Fruit fly (Drosophila melanogaster) whole organism, embryonic: Measurements from ENCODE around the gene pkaap.
A peak's percentile ranks its signal among the peaks of the same experiment; 100 is the strongest.

Source experiments
- Ada2b ChIP-seq: fragments of 200-800 bp; sonication (Bioruptor generic); IDR thresholded peaks from 2 replicates; pipeline ENCODE4 v1.3.6; 2022; ENCODE audit warnings: missing biosample characterization, missing genetic modification characterization
- Adf1 ChIP-seq: fragments of 200-800 bp; sonication (Bioruptor generic); IDR thresholded peaks from 2 replicates; pipeline ENCODE4 v1.3.6; 2022; ENCODE audit warnings: missing biosample characterization, missing genetic modification characterization
- CG10431 ChIP-seq: fragments of 200-800 bp; sonication (Bioruptor generic); optimal IDR thresholded peaks from 3 replicates; lab custom pipeline; 2018; ENCODE audit warnings: missing biosample characterization, mild to moderate bottlenecking, missing genetic modification characterization
- CG13296 ChIP-seq: fragments of 200-800 bp; sonication (Bioruptor generic); optimal IDR thresholded peaks from 3 replicates; lab custom pipeline; 2018; ENCODE audit warnings: missing biosample characterization, mild to moderate bottlenecking, missing genetic modification characterization
- CG13624 ChIP-seq: fragments of 200-800 bp; sonication (Bioruptor generic); optimal IDR thresholded peaks from 2 replicates; lab custom pipeline; 2016; ENCODE audit warnings: missing biosample characterization, missing genetic modification characterization
- CG15514 ChIP-seq: fragments of 200-800 bp; sonication (Bioruptor generic); optimal IDR thresholded peaks from 3 replicates; lab custom pipeline; 2017; ENCODE audit warnings: missing biosample characterization, missing genetic modification characterization, mild to moderate bottlenecking, moderate library complexity, missing genetic modification reagents
- CG16779 ChIP-seq: fragments of 200-800 bp; sonication (Bioruptor generic); IDR thresholded peaks from 2 replicates; pipeline ENCODE4 v1.3.6; 2022; ENCODE audit warnings: missing biosample characterization, missing genetic modification characterization
- CG16815 ChIP-seq: fragments of 200-800 bp; sonication (Bioruptor generic); optimal IDR thresholded peaks from 3 replicates; lab custom pipeline; 2017; ENCODE audit warnings: missing biosample characterization, mild to moderate bottlenecking, missing genetic modification characterization
- CG18011 ChIP-seq: fragments of 200-800 bp; sonication (Bioruptor generic); optimal IDR thresholded peaks from 2 replicates; lab custom pipeline; 2017; ENCODE audit warnings: missing biosample characterization, missing genetic modification characterization, mild to moderate bottlenecking, moderate library complexity, missing genotype
- CG2875 ChIP-seq: fragments of 200-800 bp; sonication (Bioruptor generic); optimal IDR thresholded peaks from 2 replicates; lab custom pipeline; 2017; ENCODE audit warnings: missing biosample characterization, mild to moderate bottlenecking, missing genetic modification characterization, missing genetic modification reagents
- CG30431 ChIP-seq: fragments of 200-800 bp; sonication (Bioruptor generic); optimal IDR thresholded peaks from 2 replicates; lab custom pipeline; 2017; ENCODE audit warnings: missing biosample characterization, missing genetic modification characterization
- CG3407 ChIP-seq: fragments of 200-800 bp; sonication (Bioruptor generic); optimal IDR thresholded peaks from 2 replicates; lab custom pipeline; 2018; ENCODE audit warnings: missing biosample characterization, mild to moderate bottlenecking, missing genetic modification characterization
- CG34422 ChIP-seq: fragments of 200-800 bp; sonication (Bioruptor generic); IDR thresholded peaks from 3 replicates; pipeline ENCODE4 v1.3.6; 2022; ENCODE audit warnings: missing biosample characterization, missing genetic modification characterization
- CG3726 ChIP-seq: fragments of 200-800 bp; sonication (Bioruptor generic); IDR thresholded peaks from 3 replicates; pipeline ENCODE4, ENCODE4 v1.3.6; 2022; ENCODE audit warnings: missing biosample characterization, missing genetic modification characterization
- CG4360 ChIP-seq: fragments of 200-800 bp; sonication (Bioruptor generic); IDR thresholded peaks from 2 replicates; pipeline ENCODE4 v1.3.6; 2022; ENCODE audit warnings: missing biosample characterization, missing genetic modification characterization
- CG7963 ChIP-seq: fragments of 200-800 bp; sonication (Bioruptor generic); IDR thresholded peaks from 3 replicates; pipeline ENCODE4 v1.3.6; 2022; ENCODE audit warnings: missing biosample characterization, missing genetic modification characterization; ENCODE audit not compliant: partially characterized antibody
- CG9817 ChIP-seq: fragments of 200-800 bp; sonication (Bioruptor generic); optimal IDR thresholded peaks from 2 replicates; lab custom pipeline; 2018; ENCODE audit warnings: missing biosample characterization, mild to moderate bottlenecking, missing genetic modification characterization, moderate library complexity
- H2.0 ChIP-seq: fragments of 200-800 bp; sonication (Bioruptor generic); IDR thresholded peaks from 2 replicates; pipeline ENCODE4 v1.3.6; 2022; ENCODE audit warnings: missing biosample characterization, missing genetic modification characterization
- HLH3B ChIP-seq: fragments of 200-800 bp; sonication (Bioruptor generic); IDR thresholded peaks from 2 replicates; pipeline ENCODE4 v1.3.6; 2022; ENCODE audit warnings: missing biosample characterization, missing genetic modification characterization
- Hr39 ChIP-seq: fragments of >200 bp; optimal IDR thresholded peaks from 2 replicates; lab custom pipeline; 2017
- Lim3 ChIP-seq: fragments of 200-800 bp; sonication (Bioruptor generic); IDR thresholded peaks from 2 replicates; pipeline ENCODE4 v1.3.6; 2022; ENCODE audit warnings: missing biosample characterization, missing genetic modification characterization
- Pdp1 ChIP-seq, 2 experiments: fragments of 200-800 bp; sonication (Bioruptor generic); optimal IDR thresholded peaks; 3 replicates each; lab custom pipeline; 2016; ENCODE audit warnings: missing biosample characterization in 2 of 2, missing genetic modification characterization in 2 of 2, mild to moderate bottlenecking in 1 of 2, moderate library complexity in 1 of 2
- Sox100B ChIP-seq: fragments of 200-800 bp; sonication (Bioruptor generic); optimal IDR thresholded peaks from 3 replicates; lab custom pipeline; 2018; ENCODE audit warnings: missing biosample characterization, mild to moderate bottlenecking, missing genetic modification characterization
- Vsx1 ChIP-seq: fragments of 200-800 bp; sonication (Bioruptor generic); optimal IDR thresholded peaks from 2 replicates; lab custom pipeline; 2017; ENCODE audit warnings: missing biosample characterization, mild to moderate bottlenecking, missing genetic modification characterization, missing genetic modification reagents
- ap ChIP-seq: fragments of 200-800 bp; sonication (Bioruptor generic); IDR thresholded peaks from 2 replicates; pipeline ENCODE4 v1.3.6; 2022; ENCODE audit warnings: missing biosample characterization, missing genetic modification characterization
- cg ChIP-seq: fragments of 200-800 bp; sonication (Bioruptor generic); optimal IDR thresholded peaks from 3 replicates; lab custom pipeline; 2019; ENCODE audit warnings: missing biosample characterization, mild to moderate bottlenecking, missing genetic modification characterization, moderate library complexity
- chinmo ChIP-seq: fragments of 200-800 bp; sonication (Bioruptor generic); IDR thresholded peaks from 4 replicates; pipeline ENCODE4 v1.3.6; 2022; ENCODE audit warnings: missing biosample characterization, missing genetic modification characterization; ENCODE audit not compliant: partially characterized antibody
- croc ChIP-seq: fragments of 200-800 bp; sonication (Bioruptor generic); conservative IDR thresholded peaks from 3 replicates; pipeline ENCODE4 v1.3.6; 2022; ENCODE audit warnings: missing biosample characterization, missing genetic modification characterization
- crp ChIP-seq, 2 experiments: fragments of 200-800 bp; sonication (Bioruptor generic); optimal IDR thresholded peaks; 2 replicates in 1 of 2; 3 replicates in 1 of 2; lab custom pipeline; 2017; ENCODE audit warnings: missing biosample characterization in 2 of 2, missing genetic modification characterization in 2 of 2, mild to moderate bottlenecking in 1 of 2, moderate library complexity in 1 of 2
- dmrt11E ChIP-seq: fragments of 200-800 bp; sonication (Bioruptor generic); optimal IDR thresholded peaks from 3 replicates; lab custom pipeline; 2018; ENCODE audit warnings: missing biosample characterization, mild to moderate bottlenecking, missing genetic modification characterization, moderate library complexity
- kni ChIP-seq: fragments of 200-800 bp; sonication (Bioruptor generic); optimal IDR thresholded peaks from 3 replicates; lab custom pipeline; 2017; ENCODE audit warnings: mild to moderate bottlenecking, missing biosample characterization, missing genetic modification reagents, missing genetic modification characterization
- lbe ChIP-seq: fragments of 200-800 bp; sonication (Bioruptor generic); optimal IDR thresholded peaks from 2 replicates; lab custom pipeline; 2016; ENCODE audit warnings: missing biosample characterization, mild to moderate bottlenecking, missing genetic modification characterization
- lov ChIP-seq, 2 experiments: fragments of 200-800 bp in 1 of 2; fragments of >200 bp in 1 of 2; sonication (Bioruptor generic) in 1 of 2; IDR thresholded peaks in 1 of 2; optimal IDR thresholded peaks in 1 of 2; 2 replicates in 1 of 2; 3 replicates in 1 of 2; pipeline versions ENCODE4 v1.3.6 to Lab custom; 2017 to 2022; ENCODE audit warnings: missing biosample characterization in 1 of 2, missing genetic modification characterization in 1 of 2
- nerfin-1 ChIP-seq: fragments of 200-800 bp; sonication (Bioruptor generic); optimal IDR thresholded peaks from 3 replicates; lab custom pipeline; 2019; ENCODE audit warnings: missing biosample characterization, mild to moderate bottlenecking, missing genetic modification characterization, moderate library complexity
- onecut ChIP-seq: fragments of 200-800 bp; sonication (Bioruptor generic); IDR thresholded peaks from 2 replicates; pipeline ENCODE4 v1.3.6; 2022; ENCODE audit warnings: missing biosample characterization, missing genetic modification characterization
- pfk ChIP-seq: fragments of 200-800 bp; sonication (Bioruptor generic); optimal IDR thresholded peaks from 2 replicates; lab custom pipeline; 2018; ENCODE audit warnings: missing biosample characterization, mild to moderate bottlenecking, missing genetic modification characterization, moderate library complexity
- pzg ChIP-seq: fragments of 200-800 bp; sonication (Bioruptor generic); optimal IDR thresholded peaks from 3 replicates; lab custom pipeline; 2018; ENCODE audit warnings: missing biosample characterization, mild to moderate bottlenecking, missing genetic modification characterization, moderate library complexity
- rib ChIP-seq: fragments of 200-800 bp; sonication (Bioruptor generic); IDR thresholded peaks from 2 replicates; pipeline ENCODE4 v1.3.6; 2022; ENCODE audit warnings: missing biosample characterization, missing genetic modification characterization
- sens ChIP-seq: fragments of 200-800 bp; sonication (Bioruptor generic); peaks from one replicate; lab custom pipeline; 2016; ENCODE audit warnings: missing biosample characterization, missing genetic modification characterization
- sob ChIP-seq: fragments of 200-800 bp; sonication (Bioruptor generic); IDR thresholded peaks from 2 replicates; pipeline ENCODE4 v1.3.6; 2022; ENCODE audit warnings: missing biosample characterization, missing genetic modification characterization
- ssp ChIP-seq: fragments of 200-800 bp; sonication (Bioruptor generic); IDR thresholded peaks from 2 replicates; pipeline ENCODE4 v1.3.6; 2022; ENCODE audit warnings: missing biosample characterization, missing genetic modification characterization
- sug ChIP-seq: fragments of 200-800 bp; optimal IDR thresholded peaks from 2 replicates; lab custom pipeline; 2019; ENCODE audit warnings: missing biosample characterization, mild to moderate bottlenecking, missing genetic modification characterization, moderate library complexity
- twi ChIP-seq: fragments of 200-800 bp; optimal IDR thresholded peaks from 2 replicates; lab custom pipeline; 2019; ENCODE audit warnings: missing biosample characterization, mild to moderate bottlenecking, missing genetic modification characterization, moderate library complexity

pkaap gene

dm6 chr2L:16272730-16273129 is 15.4 kb upstream of the pkaap start (continued):
- peak; percentile 61; the same call in 2 of the 4 replicates for TF ChIP-seq chinmo (GFP tag; lab: Robert Waterston, UW)
- TF ChIP-seq CG10431 (GFP tag; lab: Kevin White, UChicago) = peak; percentile 34
- 0 out of 2 replicates have a peak, but pooled peaks have one; percentile 33 for TF ChIP-seq sob (GFP tag; lab: Robert Waterston, UW)
- peak; percentile 79 for TF ChIP-seq kni
- no peak for TF ChIP-seq CG3726 (GFP tag; lab: Robert Waterston, UW)
- no peak for TF ChIP-seq rib
- TF ChIP-seq Adf1 (GFP tag; lab: Robert Waterston, UW) = peak; percentile 41; the same call in 1 of the 2 replicates
- TF ChIP-seq CG2875 (GFP tag; lab: Kevin White, UChicago) = peak; percentile 44
- no peak for TF ChIP-seq Lim3 (GFP tag; lab: Robert Waterston, UW)
- TF ChIP-seq Ada2b (GFP tag; lab: Robert Waterston, UW) = 0 out of 2 replicates have a peak, but pooled peaks have one; percentile 6
- TF ChIP-seq Hr39 (lab: Kevin White, UChicago) = no peak
- TF ChIP-seq crp (GFP tag; optimal IDR thresholded peaks at IDR 0.05; lab: Kevin White, UChicago) = peak in 1 of 2 experiments; percentile 78
- peak; percentile 56 for TF ChIP-seq CG3407 (GFP tag; lab: Kevin White, UChicago)
- peak; percentile 1 for TF ChIP-seq dmrt11E (tag; lab: Kevin White, UChicago)
- peak; percentile 2 for TF ChIP-seq nerfin-1 (tag; lab: Kevin White, UChicago)
- TF ChIP-seq lov (optimal IDR thresholded peaks at IDR 0.05; lab: Kevin White, UChicago) = no peak
- TF ChIP-seq lov (GFP tag; IDR thresholded peaks at IDR 0.05; lab: Robert Waterston, UW) = no peak
- no peak for TF ChIP-seq ap (GFP tag; lab: Robert Waterston, UW)
- TF ChIP-seq twi (tag; lab: Kevin White, UChicago) = peak; percentile 27
- peak; percentile 67 for TF ChIP-seq CG15514 (GFP tag; lab: Kevin White, UChicago)
- peak; percentile 80 for TF ChIP-seq lbe (GFP tag; lab: Kevin White, UChicago)
- TF ChIP-seq croc (GFP tag; lab: Robert Waterston, UW) = no peak
- TF ChIP-seq Pdp1 (GFP tag; optimal IDR thresholded peaks at IDR 0.05; lab: Kevin White, UChicago) = peak in 1 of 2 experiments; percentile 30
- TF ChIP-seq Vsx1 = peak; percentile 71
- TF ChIP-seq CG16779 (GFP tag; lab: Robert Waterston, UW) = no peak
- no peak for TF ChIP-seq CG30431 (GFP tag; lab: Kevin White, UChicago)
- peak; percentile 11; the same call in 1 of the 2 replicates for TF ChIP-seq HLH3B (GFP tag; lab: Robert Waterston, UW)
- peak; percentile 1 for TF ChIP-seq Sox100B (GFP tag; lab: Kevin White, UChicago)
- TF ChIP-seq, all 482 proteins: peak for 122

dm6 chr2L:16273439-16273838 is 14.7 kb upstream of the pkaap start:
- TF ChIP-seq pzg (GFP tag; lab: Kevin White, UChicago) (no peak), pfk (peak; percentile 33), sug (peak; percentile 1), cg (peak; percentile 1), CG34422 (GFP tag; lab: Robert Waterston, UW) (peak; percentile 9; the same call in 1 of the 3 replicates), CG13624 (GFP tag; lab: Kevin White, UChicago) (peak; percentile 77), CG13296 (no peak), CG4360 (GFP tag; lab: Robert Waterston, UW) (0 out of 2 replicates have a peak, but pooled peaks have one; percentile 6), CG9817 (no peak), chinmo (GFP tag; lab: Robert Waterston, UW) (peak; percentile 85; the same call in 1 of the 4 replicates), croc (GFP tag; lab: Robert Waterston, UW) (no peak), crp (GFP tag; optimal IDR thresholded peaks at IDR 0.05; lab: Kevin White, UChicago) (peak in 1 of 2 experiments; percentile 12), CG18011 (GFP tag; lab: Kevin White, UChicago) (no peak), CG16815 (GFP tag; lab: Kevin White, UChicago) (no peak), H2.0 (GFP tag; lab: Robert Waterston, UW) (no peak), CG7963 (GFP tag; lab: Robert Waterston, UW) (no peak), sens (GFP tag; lab: Kevin White, UChicago) (peak; percentile 20), ssp (no peak), onecut (GFP tag; lab: Robert Waterston, UW) (peak; percentile 44; the same call in 1 of the 2 replicates)
